Worm (Caenorhabditis elegans): Measurements from ENCODE around the gene T19B10.5.
A peak's percentile ranks its signal among the peaks of the same experiment; 100 is the strongest.

Gene T19B10.5

DNA sequence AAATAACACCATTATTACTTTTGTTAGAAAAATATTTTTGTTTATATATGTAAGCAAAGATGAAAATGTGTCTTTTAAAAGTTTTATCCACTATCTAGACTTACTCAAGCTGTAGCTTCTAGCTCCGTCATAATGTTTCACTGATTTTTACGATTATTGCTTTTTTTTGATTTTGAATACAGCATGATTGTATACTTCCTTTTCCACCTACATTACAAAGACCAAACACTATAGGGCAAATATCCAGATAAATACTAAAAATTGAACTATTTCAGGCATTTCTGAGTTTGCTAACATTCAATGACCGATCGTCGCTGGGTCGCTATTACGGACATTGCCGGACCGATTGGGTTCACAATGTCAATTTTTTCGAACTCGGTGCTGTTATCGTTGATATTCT, 32.2 kb downstream of the T19B10.5 start, which contains the start of gene str-116:
TSS of gene str-116 (plus strand) at position 301 of the 400 bp plus-strand sequence.
- TF ChIP-seq mep-1 (tag; optimal IDR thresholded peaks at IDR 0.05) (no peak), nhr-12 (tag; optimal IDR thresholded peaks at IDR 0.05) (no peak), ceh-39 (tag; optimal IDR thresholded peaks at IDR 0.05) (no peak), snpc-4 (tag; optimal IDR thresholded peaks at IDR 0.05) (no peak), pha-4 (tag; optimal IDR thresholded peaks at IDR 0.05) (no peak), lin-32 (GFP tag; optimal IDR thresholded peaks at IDR 0.05) (no peak)

DNA sequence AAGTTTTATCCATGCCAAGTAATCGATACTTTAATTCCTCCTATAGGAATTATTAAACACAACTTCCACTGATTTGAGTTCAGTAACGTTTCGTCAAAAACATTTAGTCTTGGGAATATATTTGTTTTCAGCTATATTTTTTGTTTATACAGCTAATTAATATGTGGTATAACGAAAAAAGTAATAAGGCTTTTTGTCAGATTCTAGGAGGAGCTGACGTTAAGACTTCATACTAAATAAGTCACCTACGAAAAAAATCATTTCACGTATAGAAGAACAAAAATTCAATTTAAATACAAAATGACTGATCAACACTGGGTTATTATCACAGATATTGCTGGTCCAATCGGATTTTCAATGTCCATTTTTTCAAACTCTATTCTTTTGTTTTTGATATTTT, 34.3 kb downstream of the T19B10.5 start, which contains the start of gene str-115:
TSS of gene str-115 (plus strand) at position 301 of the 400 bp plus-strand sequence.
- no peak for TF ChIP-seq hlh-1 (tag; optimal IDR thresholded peaks at IDR 0.05)
- no peak for TF ChIP-seq nhr-237 (tag; optimal IDR thresholded peaks at IDR 0.05)
- no peak for TF ChIP-seq lsy-2 (tag; optimal IDR thresholded peaks at IDR 0.05)

DNA sequence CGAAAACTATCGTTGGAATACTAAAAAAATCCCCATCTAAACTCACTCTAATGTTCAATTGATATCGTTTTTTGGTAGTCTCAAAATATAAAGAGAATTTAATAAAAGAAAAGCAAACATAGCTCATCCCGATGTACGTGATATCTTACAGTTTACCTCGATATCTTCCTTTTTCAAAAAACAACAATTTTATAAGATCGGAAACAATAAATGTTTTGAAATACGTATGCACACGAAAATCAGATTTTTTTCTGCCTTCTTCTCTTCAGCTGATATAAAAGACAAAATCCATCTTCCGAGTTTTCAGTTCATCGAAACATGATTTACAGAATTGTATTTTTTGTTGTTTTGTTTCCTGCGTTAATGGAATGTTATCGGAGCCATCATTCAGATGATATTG, 36.6 kb downstream of the T19B10.5 start, which contains the start of gene clec-222:
TSS of gene clec-222 (plus strand) at position 301 of the 400 bp plus-strand sequence.
- no peak for TF ChIP-seq unc-39 (tag; optimal IDR thresholded peaks at IDR 0.05)
- TF ChIP-seq mep-1 (tag; optimal IDR thresholded peaks at IDR 0.05): no peak
- TF ChIP-seq blmp-1 (tag; optimal IDR thresholded peaks at IDR 0.05): no peak

DNA sequence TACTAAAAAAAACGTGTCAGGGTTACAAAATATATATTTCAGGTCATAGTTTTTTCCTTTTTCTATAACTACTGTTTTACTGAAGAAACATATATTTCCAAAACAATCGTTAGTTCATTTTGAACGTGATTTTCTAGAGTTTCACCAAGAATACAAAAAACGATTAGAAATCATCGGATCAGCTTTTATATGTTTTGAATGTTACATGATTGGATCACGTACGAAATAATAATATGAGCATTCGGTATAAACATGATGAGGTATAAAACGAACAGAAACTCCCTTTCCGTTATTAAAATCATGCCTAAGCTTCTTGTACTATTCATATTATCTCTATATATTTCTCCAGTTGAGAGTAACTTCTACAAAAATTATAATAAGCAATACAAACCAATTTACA, 38.4 kb downstream of the T19B10.5 start, which contains the start of gene clec-223:
TSS of gene clec-223 (plus strand) at position 301 of the 400 bp plus-strand sequence.
- TF ChIP-seq bed-3 (GFP tag; optimal IDR thresholded peaks at IDR 0.05) (no peak), mab-5 (tag; optimal IDR thresholded peaks at IDR 0.05) (no peak), M03D4.4 (tag; optimal IDR thresholded peaks at IDR 0.05) (no peak), cnd-1 (tag; optimal IDR thresholded peaks at IDR 0.05) (no peak), nhr-12 (tag; optimal IDR thresholded peaks at IDR 0.05) (no peak), unc-120 (tag; optimal IDR thresholded peaks at IDR 0.05; ENCODE audit: poor library complexity, severe bottlenecking) (no peak), elt-1 (tag; optimal IDR thresholded peaks at IDR 0.05; ENCODE audit: borderline replicate concordance, insufficient read depth) (no peak), ham-2 (GFP tag; optimal IDR thresholded peaks at IDR 0.05) (no peak), sptf-1 (tag; optimal IDR thresholded peaks at IDR 0.05) (no peak), ceh-83 (GFP tag; optimal IDR thresholded peaks at IDR 0.05) (no peak), blmp-1 (tag; optimal IDR thresholded peaks at IDR 0.05) (no peak), lsy-2 (tag; optimal IDR thresholded peaks at IDR 0.05) (no peak), flh-1 (GFP tag; optimal IDR thresholded peaks at IDR 0.05) (no peak), pha-4 (tag; optimal IDR thresholded peaks at IDR 0.05) (no peak)

DNA sequence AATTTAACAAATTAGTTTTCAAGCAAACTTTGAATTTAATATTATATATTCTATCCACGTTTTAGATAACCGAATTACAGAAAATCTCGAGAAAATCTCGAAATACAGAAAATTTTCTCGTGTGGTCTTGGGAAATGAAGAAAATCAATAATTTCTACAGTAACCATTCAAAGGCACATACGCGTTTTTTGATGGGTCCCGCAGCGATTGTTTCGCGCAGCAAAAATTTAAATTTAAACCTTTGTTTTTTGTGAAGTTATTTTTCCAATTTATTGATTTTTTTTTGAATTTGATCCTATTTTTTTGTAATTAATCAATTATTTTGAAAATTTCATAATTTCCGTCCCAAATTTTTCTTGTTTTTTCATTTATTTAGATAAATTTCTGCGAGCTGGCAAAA, 45.1 kb downstream of the T19B10.5 start:
- no peak for TF ChIP-seq unc-120 (tag; optimal IDR thresholded peaks at IDR 0.05; ENCODE audit: poor library complexity, severe bottlenecking)
- no peak for TF ChIP-seq mab-5 (tag; optimal IDR thresholded peaks at IDR 0.05)
- no peak for TF ChIP-seq hlh-1 (tag; optimal IDR thresholded peaks at IDR 0.05)
- TF ChIP-seq pha-4 (tag; optimal IDR thresholded peaks at IDR 0.05): no peak
- no peak for TF ChIP-seq ceh-83 (GFP tag; optimal IDR thresholded peaks at IDR 0.05)
- TF ChIP-seq nhr-28 (tag; optimal IDR thresholded peaks at IDR 0.05): no peak

DNA sequence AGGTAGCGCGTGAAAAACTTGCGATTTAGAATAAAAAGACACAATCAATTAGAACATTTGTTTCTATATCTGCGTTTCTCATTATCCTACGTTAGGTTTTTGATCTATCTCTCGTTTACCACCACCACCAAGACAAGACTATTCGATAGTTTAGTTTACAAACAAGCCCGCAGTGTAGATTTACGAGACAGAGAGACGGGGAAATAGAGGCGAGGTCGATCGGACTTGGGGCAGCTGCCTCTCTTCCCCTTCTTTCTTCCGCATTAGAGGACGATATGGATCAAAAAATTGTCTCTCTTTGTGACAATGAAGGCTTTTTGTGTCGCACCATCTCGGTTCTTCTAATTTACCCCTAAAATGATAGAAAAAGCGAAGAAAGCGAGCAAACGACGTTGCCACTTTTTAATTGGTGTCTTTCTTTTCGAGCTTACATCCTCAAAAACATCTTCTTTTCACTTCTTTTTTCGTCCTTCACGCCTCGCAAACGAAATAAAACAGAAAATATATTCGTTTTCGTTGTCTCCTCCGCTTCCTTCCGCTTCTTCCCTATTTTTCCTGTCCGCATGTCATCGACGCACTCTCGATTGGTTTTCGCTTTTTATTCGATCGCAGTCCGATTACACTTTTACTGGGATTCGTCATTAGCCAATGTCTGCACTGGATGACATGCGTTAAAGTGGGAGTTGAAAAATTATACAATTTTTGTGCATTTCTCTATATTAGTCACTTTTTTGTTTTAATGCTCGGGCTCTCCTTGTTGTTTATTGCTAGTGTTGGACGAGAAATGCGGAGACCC, 47.2 kb downstream of the T19B10.5 start:
- peak; percentile 91 for TF ChIP-seq hlh-1 (tag; optimal IDR thresholded peaks at IDR 0.05)
- peak; percentile 3 for TF ChIP-seq ces-1 (GFP tag; optimal IDR thresholded peaks at IDR 0.05)
- TF ChIP-seq flh-1 (GFP tag; optimal IDR thresholded peaks at IDR 0.05): no peak
- TF ChIP-seq nhr-76 (tag; optimal IDR thresholded peaks at IDR 0.05): no peak
- TF ChIP-seq unc-62 (GFP tag; optimal IDR thresholded peaks at IDR 0.05): peak; percentile 39
- no peak for TF ChIP-seq ztf-11 (tag; optimal IDR thresholded peaks at IDR 0.05)
- TF ChIP-seq lin-13 (tag; optimal IDR thresholded peaks at IDR 0.05): no peak
- no peak for TF ChIP-seq elt-3 (tag; optimal IDR thresholded peaks at IDR 0.05)
- TF ChIP-seq lsy-2 (tag; optimal IDR thresholded peaks at IDR 0.05): no peak
- no peak for TF ChIP-seq nhr-2 (tag; optimal IDR thresholded peaks at IDR 0.05)
- no peak for TF ChIP-seq mab-5 (tag; optimal IDR thresholded peaks at IDR 0.05)
- TF ChIP-seq nhr-237 (tag; optimal IDR thresholded peaks at IDR 0.05): no peak
- TF ChIP-seq ceh-39 (tag; optimal IDR thresholded peaks at IDR 0.05): peak; percentile 39
- TF ChIP-seq ceh-43 (GFP tag; optimal IDR thresholded peaks at IDR 0.05): no peak
- no peak for TF ChIP-seq snpc-4 (tag; optimal IDR thresholded peaks at IDR 0.05)
- no peak for TF ChIP-seq zip-8 (tag; optimal IDR thresholded peaks at IDR 0.05)
- no peak for TF ChIP-seq sem-2 (GFP tag; optimal IDR thresholded peaks at IDR 0.05)
- no peak for TF ChIP-seq bed-3 (GFP tag; optimal IDR thresholded peaks at IDR 0.05)
- no peak for TF ChIP-seq M03D4.4 (tag; optimal IDR thresholded peaks at IDR 0.05)
- TF ChIP-seq ceh-83 (GFP tag; optimal IDR thresholded peaks at IDR 0.05): no peak
- TF ChIP-seq tbx-8 (GFP tag; optimal IDR thresholded peaks at IDR 0.05): no peak
- no peak for TF ChIP-seq pha-4 (tag; optimal IDR thresholded peaks at IDR 0.05)
- peak; percentile 38 for TF ChIP-seq unc-120 (tag; optimal IDR thresholded peaks at IDR 0.05; ENCODE audit: poor library complexity, severe bottlenecking)
- TF ChIP-seq ham-2 (GFP tag; optimal IDR thresholded peaks at IDR 0.05): peak; percentile 65
- TF ChIP-seq mls-2 (tag; optimal IDR thresholded peaks at IDR 0.05): no peak
- TF ChIP-seq blmp-1 (tag; optimal IDR thresholded peaks at IDR 0.05): peak; percentile 69
- TF ChIP-seq unc-39 (tag; optimal IDR thresholded peaks at IDR 0.05): no peak
- peak; percentile 41 for TF ChIP-seq elt-1 (tag; optimal IDR thresholded peaks at IDR 0.05; ENCODE audit: borderline replicate concordance, insufficient read depth)
- peak; percentile 7 for TF ChIP-seq mep-1 (tag; optimal IDR thresholded peaks at IDR 0.05)
- TF ChIP-seq drap-1 (GFP tag; optimal IDR thresholded peaks at IDR 0.05): no peak
- TF ChIP-seq cnd-1 (tag; optimal IDR thresholded peaks at IDR 0.05): no peak
- no peak for TF ChIP-seq sptf-1 (tag; optimal IDR thresholded peaks at IDR 0.05)
